Worm (Caenorhabditis elegans): ENCODE measurements around the gene Y57G11C.14.

- TF ChIP-seq mls-2 (tag; optimal IDR thresholded peaks at IDR 0.05) = no peak
- no peak for TF ChIP-seq ceh-43 (GFP tag; optimal IDR thresholded peaks at IDR 0.05)
- no peak for TF ChIP-seq lsy-2 (tag; optimal IDR thresholded peaks at IDR 0.05)
- no peak for TF ChIP-seq snpc-4 (tag; optimal IDR thresholded peaks at IDR 0.05)
These were observed 34.4 kb downstream of the Y57G11C.14 start for ce11 chrIV:14833537-14833936.
